Fruit fly (Drosophila melanogaster) whole organism, embryonic: ENCODE data around the gene CG14984.

Experiments used
- Asciz ChIP-seq: fragments of 200-800 bp; sonication (Bioruptor generic); optimal IDR thresholded peaks from 2 replicates; lab custom pipeline; 2017; ENCODE audit warnings: missing biosample characterization, mild to moderate bottlenecking, missing genetic modification characterization, missing genetic modification reagents
- Atf6 ChIP-seq: fragments of 200-800 bp; sonication (Bioruptor generic); IDR thresholded peaks from 2 replicates; pipeline ENCODE4 v1.3.6; 2022; ENCODE audit warnings: missing biosample characterization, missing genetic modification characterization
- CG12219 ChIP-seq: fragments of 200-800 bp; sonication (Bioruptor generic); optimal IDR thresholded peaks from 3 replicates; lab custom pipeline; 2018; ENCODE audit warnings: missing biosample characterization, mild to moderate bottlenecking, missing genetic modification characterization
- CG14860 ChIP-seq: fragments of 200-800 bp; sonication (Bioruptor generic); IDR thresholded peaks from 3 replicates; pipeline ENCODE4 v1.3.6; 2022; ENCODE audit warnings: missing biosample characterization, missing genetic modification characterization; ENCODE audit not compliant: partially characterized antibody
- CG15011 ChIP-seq: fragments of 200-800 bp; sonication (Bioruptor generic); optimal IDR thresholded peaks from 3 replicates; lab custom pipeline; 2018; ENCODE audit warnings: missing biosample characterization, mild to moderate bottlenecking, missing genetic modification characterization
- CG1529 ChIP-seq: fragments of 200-800 bp; sonication (Bioruptor generic); optimal IDR thresholded peaks from 3 replicates; lab custom pipeline; 2018; ENCODE audit warnings: missing biosample characterization, missing genetic modification characterization
- CG17802 ChIP-seq: fragments of 200-800 bp; sonication (Bioruptor generic); optimal IDR thresholded peaks from 2 replicates; lab custom pipeline; 2018; ENCODE audit warnings: missing biosample characterization, mild to moderate bottlenecking, missing genetic modification characterization, moderate library complexity
- CG18619 ChIP-seq: fragments of 200-800 bp; sonication (Bioruptor generic); optimal IDR thresholded peaks from 3 replicates; lab custom pipeline; 2017; ENCODE audit warnings: missing biosample characterization, mild to moderate bottlenecking, missing genetic modification characterization
- CG2129 ChIP-seq: fragments of 200-800 bp; sonication (Bioruptor generic); IDR thresholded peaks from 2 replicates; pipeline ENCODE4 v1.3.6; 2022; ENCODE audit warnings: missing biosample characterization, missing genetic modification characterization; ENCODE audit not compliant: partially characterized antibody
- CG32532 ChIP-seq: fragments of 200-800 bp; sonication (Bioruptor generic); IDR thresholded peaks from 2 replicates; pipeline ENCODE4 v1.3.6; 2022; ENCODE audit warnings: missing biosample characterization, missing genetic modification characterization
- CG3726 ChIP-seq: fragments of 200-800 bp; sonication (Bioruptor generic); IDR thresholded peaks from 3 replicates; pipeline ENCODE4, ENCODE4 v1.3.6; 2022; ENCODE audit warnings: missing biosample characterization, missing genetic modification characterization
- CG3838 ChIP-seq: fragments of 200-800 bp; sonication (Bioruptor generic); optimal IDR thresholded peaks from 3 replicates; lab custom pipeline; 2016; ENCODE audit warnings: missing biosample characterization, missing genetic modification characterization
- CG5245 ChIP-seq: fragments of 200-800 bp; sonication (Bioruptor generic); optimal IDR thresholded peaks from 3 replicates; lab custom pipeline; 2016; ENCODE audit warnings: missing biosample characterization, missing genetic modification characterization
- CG7271 ChIP-seq: fragments of 200-800 bp; sonication (Bioruptor generic); optimal IDR thresholded peaks from 2 replicates; lab custom pipeline; 2018; ENCODE audit warnings: missing biosample characterization, mild to moderate bottlenecking, missing genetic modification characterization, moderate library complexity
- CG7357 ChIP-seq: fragments of 200-800 bp; sonication (Bioruptor generic); IDR thresholded peaks from 3 replicates; pipeline ENCODE4 v1.3.6; 2022; ENCODE audit warnings: missing biosample characterization, missing genetic modification characterization
- CG7786 ChIP-seq: fragments of 200-800 bp; sonication (Bioruptor generic); optimal IDR thresholded peaks from 2 replicates; lab custom pipeline; 2016; ENCODE audit warnings: missing biosample characterization, missing genetic modification characterization
- CG8290 ChIP-seq, 3 experiments: fragments of 200-800 bp; sonication (Bioruptor generic); optimal IDR thresholded peaks; 2 replicates each; lab custom pipeline; 2016 to 2019; ENCODE audit warnings: missing biosample characterization in 3 of 3, missing genetic modification characterization in 3 of 3, mild to moderate bottlenecking in 2 of 3, moderate library complexity in 1 of 3
- CTCF ChIP-seq: fragments of 200-800 bp; sonication (Bioruptor generic); optimal IDR thresholded peaks from 2 replicates; lab custom pipeline; 2017; ENCODE audit warnings: missing biosample characterization, mild to moderate bottlenecking, missing genetic modification characterization, moderate library complexity
- Deaf1 ChIP-seq: fragments of 200-800 bp; optimal IDR thresholded peaks from 3 replicates; lab custom pipeline; 2019; ENCODE audit warnings: missing biosample characterization, mild to moderate bottlenecking, missing genetic modification characterization, moderate library complexity
- Dll ChIP-seq: fragments of 200-800 bp; sonication (Bioruptor generic); IDR thresholded peaks from 4 replicates; pipeline ENCODE4 v1.3.6; 2022; ENCODE audit warnings: missing biosample characterization, missing genetic modification characterization; ENCODE audit not compliant: partially characterized antibody
- Eip74EF ChIP-seq, 2 experiments: fragments of 200-800 bp in 1 of 2; fragments of >200 bp in 1 of 2; sonication (Bioruptor generic) in 1 of 2; optimal IDR thresholded peaks; 2 replicates each; lab custom pipeline; 2017 to 2019; ENCODE audit warnings: missing biosample characterization in 2 of 2, missing genetic modification characterization in 2 of 2, mild to moderate bottlenecking in 1 of 2, moderate library complexity in 1 of 2
- Elba2 ChIP-seq: fragments of 200-800 bp; sonication (Bioruptor generic); optimal IDR thresholded peaks from 3 replicates; lab custom pipeline; 2016; ENCODE audit warnings: missing biosample characterization, missing genetic modification characterization
- H2.0 ChIP-seq: fragments of 200-800 bp; sonication (Bioruptor generic); IDR thresholded peaks from 2 replicates; pipeline ENCODE4 v1.3.6; 2022; ENCODE audit warnings: missing biosample characterization, missing genetic modification characterization
- HLH54F ChIP-seq: fragments of 200-800 bp; sonication (Bioruptor generic); optimal IDR thresholded peaks from 3 replicates; lab custom pipeline; 2016; ENCODE audit warnings: missing biosample characterization, missing genetic modification characterization
- Jarid2 ChIP-seq: fragments of 200-800 bp; sonication (Bioruptor generic); optimal IDR thresholded peaks from 3 replicates; lab custom pipeline; 2017; ENCODE audit warnings: mild to moderate bottlenecking, missing biosample characterization, missing genetic modification reagents, missing genetic modification characterization
- Kr ChIP-seq: fragments of 200-800 bp; sonication (Bioruptor generic); optimal IDR thresholded peaks from 2 replicates; lab custom pipeline; 2017; ENCODE audit warnings: missing biosample characterization, mild to moderate bottlenecking, missing genetic modification characterization
- NC2α ChIP-seq: fragments of 200-800 bp; sonication (Bioruptor generic); optimal IDR thresholded peaks from 2 replicates; lab custom pipeline; 2016; ENCODE audit warnings: missing biosample characterization, missing genetic modification characterization
- Neu2 ChIP-seq: fragments of 200-800 bp; sonication (Bioruptor generic); optimal IDR thresholded peaks from 3 replicates; lab custom pipeline; 2016; ENCODE audit warnings: missing biosample characterization, missing genetic modification characterization, borderline replicate concordance
- Optix ChIP-seq: fragments of 200-800 bp; sonication (Bioruptor generic); IDR thresholded peaks from 3 replicates; pipeline ENCODE4 v1.3.6; 2022; ENCODE audit warnings: missing biosample characterization, missing genetic modification characterization
- Sry-β ChIP-seq: fragments of 200-800 bp; sonication (Bioruptor generic); optimal IDR thresholded peaks from 2 replicates; lab custom pipeline; 2018; ENCODE audit warnings: missing biosample characterization, mild to moderate bottlenecking, missing genetic modification characterization, moderate library complexity
- TFAM ChIP-seq: fragments of 200-800 bp; sonication (Bioruptor generic); optimal IDR thresholded peaks from 2 replicates; lab custom pipeline; 2017; ENCODE audit warnings: missing biosample characterization, missing genetic modification characterization, inconsistent platforms
- amos ChIP-seq: fragments of 200-800 bp; sonication (Bioruptor generic); IDR thresholded peaks from 2 replicates; pipeline ENCODE4 v1.3.6; 2022; ENCODE audit warnings: missing biosample characterization, missing genetic modification characterization; ENCODE audit not compliant: partially characterized antibody
- az2 ChIP-seq: fragments of 200-800 bp; sonication (Bioruptor generic); optimal IDR thresholded peaks from 3 replicates; lab custom pipeline; 2016; ENCODE audit warnings: missing biosample characterization, missing genetic modification characterization
- chif ChIP-seq, 2 experiments: fragments of 200-800 bp; sonication (Bioruptor generic); optimal IDR thresholded peaks; 3 replicates each; lab custom pipeline; 2016; ENCODE audit warnings: missing biosample characterization in 2 of 2, missing genetic modification characterization in 2 of 2
- dmrt11E ChIP-seq: fragments of 200-800 bp; sonication (Bioruptor generic); optimal IDR thresholded peaks from 3 replicates; lab custom pipeline; 2018; ENCODE audit warnings: missing biosample characterization, mild to moderate bottlenecking, missing genetic modification characterization, moderate library complexity
- eyg ChIP-seq: fragments of 200-800 bp; sonication (Bioruptor generic); optimal IDR thresholded peaks from 3 replicates; lab custom pipeline; 2016; ENCODE audit warnings: missing biosample characterization, missing genetic modification characterization
- fd64A ChIP-seq: fragments of 200-800 bp; sonication (Bioruptor generic); optimal IDR thresholded peaks from 3 replicates; lab custom pipeline; 2018; ENCODE audit warnings: missing biosample characterization, mild to moderate bottlenecking, missing genetic modification characterization
- gt ChIP-seq: fragments of 200-800 bp; sonication (Bioruptor generic); IDR thresholded peaks from 2 replicates; pipeline ENCODE4 v1.3.6; 2022; ENCODE audit warnings: missing biosample characterization, missing genetic modification characterization
- hb ChIP-seq: fragments of 200-800 bp; sonication (Bioruptor generic); IDR thresholded peaks from 3 replicates; pipeline ENCODE4 v1.3.6; 2022; ENCODE audit warnings: missing biosample characterization, missing genetic modification characterization; ENCODE audit not compliant: partially characterized antibody
- her ChIP-seq: fragments of 200-800 bp; sonication (Bioruptor generic); optimal IDR thresholded peaks from 2 replicates; lab custom pipeline; 2016; ENCODE audit warnings: missing biosample characterization, missing genetic modification characterization
- kni ChIP-seq: fragments of 200-800 bp; sonication (Bioruptor generic); optimal IDR thresholded peaks from 3 replicates; lab custom pipeline; 2017; ENCODE audit warnings: mild to moderate bottlenecking, missing biosample characterization, missing genetic modification reagents, missing genetic modification characterization
- pnt ChIP-seq: fragments of 200-800 bp; sonication (Bioruptor generic); optimal IDR thresholded peaks from 3 replicates; lab custom pipeline; 2016; ENCODE audit warnings: missing biosample characterization, missing genetic modification characterization
- pzg ChIP-seq: fragments of 200-800 bp; sonication (Bioruptor generic); optimal IDR thresholded peaks from 3 replicates; lab custom pipeline; 2018; ENCODE audit warnings: missing biosample characterization, mild to moderate bottlenecking, missing genetic modification characterization, moderate library complexity
- sob ChIP-seq: fragments of 200-800 bp; sonication (Bioruptor generic); IDR thresholded peaks from 2 replicates; pipeline ENCODE4 v1.3.6; 2022; ENCODE audit warnings: missing biosample characterization, missing genetic modification characterization
- sqz ChIP-seq: fragments of 200-800 bp; sonication (Bioruptor generic); optimal IDR thresholded peaks from 3 replicates; lab custom pipeline; 2018; ENCODE audit warnings: missing biosample characterization, mild to moderate bottlenecking, missing genetic modification characterization
- stc ChIP-seq: fragments of 200-800 bp; sonication (Bioruptor generic); IDR thresholded peaks from 2 replicates; pipeline ENCODE4 v1.3.6; 2022; ENCODE audit warnings: missing biosample characterization, missing genetic modification characterization
- sug ChIP-seq: fragments of 200-800 bp; optimal IDR thresholded peaks from 2 replicates; lab custom pipeline; 2019; ENCODE audit warnings: missing biosample characterization, mild to moderate bottlenecking, missing genetic modification characterization, moderate library complexity
- ttk ChIP-seq: fragments of 200-800 bp; sonication (Bioruptor generic); IDR thresholded peaks from 2 replicates; pipeline ENCODE4 v2.1.2; 2022; ENCODE audit warnings: missing biosample characterization, missing genetic modification characterization
- tx ChIP-seq: fragments of 200-800 bp; sonication (Bioruptor generic); optimal IDR thresholded peaks from 2 replicates; lab custom pipeline; 2016; ENCODE audit warnings: missing biosample characterization, missing genetic modification characterization

Gene CG14984

dm6 chr3L:3970372-3971031 lies 18.2 kb upstream of the CG14984 start (continued):
- no peak for TF ChIP-seq CG3838
- peak; percentile 29 for TF ChIP-seq az2 (GFP tag; lab: Kevin White, UChicago)
- TF ChIP-seq Kr (GFP tag; lab: Kevin White, UChicago): no peak
- no peak for TF ChIP-seq eyg
- TF ChIP-seq sqz: peak; percentile 66
- peak; percentile 44; the same call in 1 of the 2 replicates for TF ChIP-seq Atf6
- no peak for TF ChIP-seq Jarid2
- TF ChIP-seq gt (GFP tag; lab: Robert Waterston, UW): no peak
- TF ChIP-seq CG7271 (tag; lab: Kevin White, UChicago): no peak
- no peak for TF ChIP-seq Deaf1 (tag; lab: Kevin White, UChicago)
- no peak for TF ChIP-seq Dll
- TF ChIP-seq CG14860: no peak
- no peak for TF ChIP-seq amos
- TF ChIP-seq hb (GFP tag; lab: Robert Waterston, UW): no peak
- TF ChIP-seq CG1529 (GFP tag; lab: Kevin White, UChicago): peak; percentile 20
- TF ChIP-seq Eip74EF (GFP tag; optimal IDR thresholded peaks at IDR 0.05; lab: Kevin White, UChicago): no peak
- peak; percentile 11 for TF ChIP-seq sug
- TF ChIP-seq her (GFP tag; lab: Kevin White, UChicago): no peak
- no peak for TF ChIP-seq CG17802
- no peak for TF ChIP-seq Elba2 (GFP tag; lab: Kevin White, UChicago)
- TF ChIP-seq CG5245 (GFP tag; lab: Kevin White, UChicago): no peak
- no peak for TF ChIP-seq Neu2
- TF ChIP-seq kni (GFP tag; lab: Kevin White, UChicago): no peak
- TF ChIP-seq pzg (GFP tag; lab: Kevin White, UChicago): no peak
- TF ChIP-seq CG7357 (GFP tag; lab: Robert Waterston, UW): no peak
- peak; percentile 39; the same call in 1 of the 2 replicates for TF ChIP-seq CG32532 (GFP tag; lab: Robert Waterston, UW)
- TF ChIP-seq chif (GFP tag; optimal IDR thresholded peaks at IDR 0.05; lab: Kevin White, UChicago): peak; percentile 6 to 16
- TF ChIP-seq stc (GFP tag; lab: Robert Waterston, UW): peak; percentile 46; the same call in 1 of the 2 replicates
- no peak for TF ChIP-seq CG15011 (GFP tag; lab: Kevin White, UChicago)
- TF ChIP-seq dmrt11E (tag; lab: Kevin White, UChicago): no peak
- TF ChIP-seq Sry-β (GFP tag; lab: Kevin White, UChicago): no peak
- no peak for TF ChIP-seq Asciz (GFP tag; lab: Kevin White, UChicago)
- TF ChIP-seq pnt (GFP tag; lab: Kevin White, UChicago): no peak
- TF ChIP-seq sob (GFP tag; lab: Robert Waterston, UW): peak; percentile 35; the same call in 1 of the 2 replicates
- TF ChIP-seq NC2α (GFP tag; lab: Kevin White, UChicago): no peak
- peak; percentile 40 for TF ChIP-seq HLH54F (GFP tag; lab: Kevin White, UChicago)
- no peak for TF ChIP-seq CG18619 (GFP tag; lab: Kevin White, UChicago)
- TF ChIP-seq TFAM (GFP tag; lab: Kevin White, UChicago): no peak
- no peak for TF ChIP-seq tx
- peak; percentile 9 for TF ChIP-seq CG12219 (GFP tag; lab: Kevin White, UChicago)
- no peak for TF ChIP-seq CG8290 (GFP tag; optimal IDR thresholded peaks at IDR 0.05; lab: Kevin White, UChicago)
- TF ChIP-seq CG8290 (tag; optimal IDR thresholded peaks at IDR 0.05; lab: Kevin White, UChicago): peak in 1 of 2 experiments; percentile 39
- no peak for TF ChIP-seq fd64A
- no peak for TF ChIP-seq ttk
- no peak for TF ChIP-seq CG2129 (GFP tag; lab: Robert Waterston, UW)
- TF ChIP-seq CG7786: peak; percentile 22
- no peak for TF ChIP-seq CTCF (GFP tag; lab: Kevin White, UChicago)
- no peak for TF ChIP-seq CG3726 (GFP tag; lab: Robert Waterston, UW)
- TF ChIP-seq H2.0 (GFP tag; lab: Robert Waterston, UW): peak; percentile 45
- TF ChIP-seq Optix (GFP tag; lab: Robert Waterston, UW): 0 out of 3 replicates have a peak, but pooled peaks have one; percentile 31
